Worm (Caenorhabditis elegans) whole organism, mixed stage, embryonic: ENCODE results near the gene str-28.

Source experiments
- ces-1 ChIP-seq: fragments of 150-350 bp; optimal IDR thresholded peaks from 2 replicates; lab custom pipeline; 2014; ENCODE audit warnings: missing biosample characterization, missing genetic modification reagents, missing genetic modification characterization
- snpc-4 ChIP-seq: fragments of 150-350 bp; optimal IDR thresholded peaks from 2 replicates; lab custom pipeline; 2014; ENCODE audit warnings: missing biosample characterization, missing genetic modification characterization

DNA sequence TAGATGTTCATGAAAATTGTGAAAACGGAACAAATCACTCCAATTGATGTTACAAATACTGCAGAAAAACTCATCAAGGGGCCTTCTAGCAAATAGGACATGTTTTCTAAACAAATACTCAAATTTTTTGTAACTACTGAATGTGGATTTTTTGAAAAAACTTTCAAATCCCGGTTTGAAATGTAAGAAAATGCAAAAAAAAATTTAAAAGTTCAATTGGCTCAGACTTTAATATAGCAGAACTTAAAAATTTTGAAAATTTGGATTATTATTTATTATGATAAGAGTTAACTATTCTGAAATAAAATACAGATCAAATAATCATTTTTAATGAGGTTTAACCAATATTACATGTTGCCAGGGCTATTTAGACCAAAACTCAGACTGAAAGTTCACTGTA, 17.6 kb upstream of the str-28 start, which contains the start of gene srbc-9:
- no peak for TF ChIP-seq ces-1 (GFP tag; lab: Kevin White, UChicago)
- TF ChIP-seq snpc-4: no peak
